Fruit fly (Drosophila melanogaster): Measurements from ENCODE around the gene RpL3.

RpL3 gene

DNA sequence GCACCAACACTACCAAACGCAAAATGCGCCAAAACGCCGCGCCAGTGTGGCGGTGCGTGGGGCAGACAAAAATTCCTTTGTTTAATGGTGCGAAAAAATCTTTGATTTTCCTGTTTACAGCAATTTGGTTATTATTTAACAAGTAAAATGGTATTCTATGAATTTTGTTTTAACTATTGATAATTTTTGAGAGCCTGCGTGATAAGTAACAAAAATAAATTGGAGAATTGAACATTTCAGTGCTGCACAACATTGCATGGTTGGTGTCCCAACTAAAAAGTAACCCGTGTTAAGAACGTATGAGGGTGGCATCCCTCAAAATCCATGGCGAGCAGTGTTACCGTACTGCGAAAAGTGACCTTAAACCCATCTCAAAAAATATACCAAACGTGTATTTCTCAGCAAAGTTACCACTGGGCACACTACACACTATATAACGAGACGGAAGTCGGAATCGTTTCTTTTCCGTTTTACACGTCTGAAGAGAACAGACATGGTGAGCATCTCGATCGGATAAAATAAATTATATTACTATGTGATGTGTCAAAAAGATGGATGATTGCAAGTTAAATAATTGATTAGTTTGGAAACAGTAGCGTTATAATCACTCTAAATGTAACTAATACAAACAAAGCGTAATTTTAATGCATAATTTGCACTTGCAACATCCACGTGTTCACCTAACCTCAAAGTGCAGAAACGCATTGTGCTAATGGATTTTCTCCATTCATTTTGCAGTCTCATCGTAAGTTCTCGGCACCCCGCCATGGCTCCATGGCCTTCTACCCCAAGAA, at the start of gene RpL3, which contains the start of gene CG6693 (continued):
- TF ChIP-seq CG4730 (GFP tag; IDR thresholded peaks at IDR 0.05): peak; percentile 38
- TF ChIP-seq PHDP (tag; optimal IDR thresholded peaks at IDR 0.05): peak; percentile 86
- TF ChIP-seq ems (GFP tag; optimal IDR thresholded peaks at IDR 0.05): peak; percentile 46
- peak; percentile 96 for TF ChIP-seq MTF-1 (GFP tag; optimal IDR thresholded peaks at IDR 0.05; ENCODE audit: borderline replicate concordance)
- TF ChIP-seq YL-1 (GFP tag; optimal IDR thresholded peaks at IDR 0.05): peak; percentile 98
- TF ChIP-seq CG8765 (GFP tag; IDR thresholded peaks at IDR 0.05): no peak
- peak; percentile 74 for TF ChIP-seq CG13775 (GFP tag; optimal IDR thresholded peaks at IDR 0.05)
- no peak for TF ChIP-seq tup (GFP tag; optimal IDR thresholded peaks at IDR 0.05)
- peak in 1 of 3 experiments; percentile 91 for TF ChIP-seq Stat92E (GFP tag; optimal IDR thresholded peaks at IDR 0.05)
- peak; percentile 91 for TF ChIP-seq CG34422 (GFP tag; IDR thresholded peaks at IDR 0.05)
- TF ChIP-seq nerfin-1 (tag; optimal IDR thresholded peaks at IDR 0.05): peak; percentile 71
- no peak for TF ChIP-seq Abd-B (GFP tag; optimal IDR thresholded peaks at IDR 0.05)
- TF ChIP-seq gro (GFP tag; optimal IDR thresholded peaks at IDR 0.05): peak; percentile 87
- TF ChIP-seq CG8924 (tag; optimal IDR thresholded peaks at IDR 0.05): peak; percentile 86
- peak; percentile 19 for TF ChIP-seq CG12942 (GFP tag; optimal IDR thresholded peaks at IDR 0.05)
- TF ChIP-seq mld (GFP tag; IDR thresholded peaks at IDR 0.05; ENCODE audit: partially characterized antibody): no peak
- peak; percentile 90 for TF ChIP-seq CG6813 (GFP tag; optimal IDR thresholded peaks at IDR 0.05)
- peak; percentile 18 for TF ChIP-seq CG3065 (GFP tag; optimal IDR thresholded peaks at IDR 0.05)
- no peak for TF ChIP-seq aop (GFP tag; IDR thresholded peaks at IDR 0.05)
- peak; percentile 91 for TF ChIP-seq CG14710 (tag; optimal IDR thresholded peaks at IDR 0.05)
- no peak for TF ChIP-seq zfh2 (GFP tag; optimal IDR thresholded peaks at IDR 0.05)
- TF ChIP-seq sens-2 (GFP tag; IDR thresholded peaks at IDR 0.05): peak; percentile 71
- TF ChIP-seq slbo (GFP tag; IDR thresholded peaks at IDR 0.05): peak; percentile 59
- peak; percentile 80 for TF ChIP-seq CG17186 (GFP tag; optimal IDR thresholded peaks at IDR 0.05)
- TF ChIP-seq org-1 (GFP tag; optimal IDR thresholded peaks at IDR 0.05): peak; percentile 56
- TF ChIP-seq Side (GFP tag; optimal IDR thresholded peaks at IDR 0.05): peak; percentile 63
- TF ChIP-seq tap (tag; optimal IDR thresholded peaks at IDR 0.05): peak; percentile 84
- TF ChIP-seq sr (GFP tag; IDR thresholded peaks at IDR 0.05): peak; percentile 67; the same call in 2 of the 3 replicates
- TF ChIP-seq Rx (GFP tag; IDR thresholded peaks at IDR 0.05): peak; percentile 36; the same call in 1 of the 2 replicates
- peak; percentile 50 for TF ChIP-seq luna (GFP tag; optimal IDR thresholded peaks at IDR 0.05)
- no peak for TF ChIP-seq CG16815 (GFP tag; optimal IDR thresholded peaks at IDR 0.05)
- peak; percentile 47; the same call in 1 of the 2 replicates for TF ChIP-seq E2f1 (GFP tag; IDR thresholded peaks at IDR 0.05)
- peak; percentile 45 for TF ChIP-seq CG33557 (GFP tag; optimal IDR thresholded peaks at IDR 0.05)
- peak; percentile 76 for TF ChIP-seq CG17912 (GFP tag; optimal IDR thresholded peaks at IDR 0.05)
- peak; percentile 61; the same call in 1 of the 2 replicates for TF ChIP-seq bowl (GFP tag; IDR thresholded peaks at IDR 0.05)
- TF ChIP-seq chm (GFP tag; IDR thresholded peaks at IDR 0.05): peak; percentile 94
- TF ChIP-seq toy (GFP tag; IDR thresholded peaks at IDR 0.05): peak; percentile 53
- TF ChIP-seq btn (GFP tag; optimal IDR thresholded peaks at IDR 0.05): peak; percentile 47
- TF ChIP-seq ato (GFP tag; IDR thresholded peaks at IDR 0.05; ENCODE audit: partially characterized antibody): peak; percentile 57
- TF ChIP-seq Jarid2 (GFP tag; optimal IDR thresholded peaks at IDR 0.05): peak; percentile 85
- no peak for TF ChIP-seq ro (GFP tag; IDR thresholded peaks at IDR 0.05)
- TF ChIP-seq scrt (GFP tag; optimal IDR thresholded peaks at IDR 0.05): peak; percentile 84
- peak; percentile 48 for TF ChIP-seq trh (GFP tag; optimal IDR thresholded peaks at IDR 0.05)
- no peak for TF ChIP-seq Doc3 (GFP tag; IDR thresholded peaks at IDR 0.05; ENCODE audit: partially characterized antibody)
- TF ChIP-seq CG1024 (GFP tag; IDR thresholded peaks at IDR 0.05): peak; percentile 65
- TF ChIP-seq NK7.1 (GFP tag; optimal IDR thresholded peaks at IDR 0.05): peak; percentile 67
- TF ChIP-seq CG3847 (GFP tag; IDR thresholded peaks at IDR 0.05): peak; percentile 65
- peak; percentile 58 for TF ChIP-seq CG8388 (GFP tag; optimal IDR thresholded peaks at IDR 0.05)
- TF ChIP-seq sens (GFP tag): peak; percentile 97
